Worm (Caenorhabditis elegans) whole organism, L2 larva: Measurements from ENCODE around the gene msp-19.
"Not testable (repeated sequence)": the region's sequence is repeated elsewhere in the genome, so short reads cannot be mapped to it uniquely, and the experiment has no call there.

Experiments used
- C34F6.9 ChIP-seq: fragments of 150-350 bp; optimal IDR thresholded peaks from 2 replicates; lab custom pipeline; 2014; ENCODE audit warnings: missing biosample characterization, missing genetic modification characterization
- F13H6.1 ChIP-seq: sonication (generic microtip); optimal IDR thresholded peaks from 2 replicates; lab custom pipeline; 2016; ENCODE audit warnings: missing genetic modification characterization, missing compliant biosample characterization
- R02D3.7 ChIP-seq: fragments of 150-350 bp; optimal IDR thresholded peaks from 2 replicates; lab custom pipeline; 2014; ENCODE audit warnings: missing biosample characterization, missing genetic modification characterization
- Y55F3AM.14 ChIP-seq: fragments of 200-800 bp; sonication (Bioruptor generic); optimal IDR thresholded peaks from 2 replicates; lab custom pipeline; 2018; ENCODE audit warnings: mild to moderate bottlenecking, missing genetic modification characterization, missing compliant biosample characterization
- ZK546.5 ChIP-seq: sonication (generic microtip); optimal IDR thresholded peaks from 2 replicates; lab custom pipeline; 2017; ENCODE audit warnings: missing biosample characterization, missing genetic modification characterization
- alr-1 ChIP-seq: fragments of 150-350 bp; optimal IDR thresholded peaks from 2 replicates; lab custom pipeline; 2014; ENCODE audit warnings: missing biosample characterization, missing genetic modification characterization
- ama-1 ChIP-seq: fragments of 150-350 bp; optimal IDR thresholded peaks from 2 replicates; lab custom pipeline; 2018; ENCODE audit warnings: inconsistent platforms
- ceh-16 ChIP-seq: fragments of 150-350 bp; optimal IDR thresholded peaks from 2 replicates; lab custom pipeline; 2014; ENCODE audit warnings: missing biosample characterization, missing genetic modification characterization
- crh-2 ChIP-seq: sonication (generic microtip); optimal IDR thresholded peaks from 2 replicates; lab custom pipeline; 2017; ENCODE audit warnings: missing biosample characterization, missing genetic modification characterization
- dmd-4 ChIP-seq: sonication (generic microtip); optimal IDR thresholded peaks from 2 replicates; lab custom pipeline; 2017; ENCODE audit warnings: missing biosample characterization, missing genetic modification characterization
- egl-27 ChIP-seq: sonication (generic microtip); optimal IDR thresholded peaks from 3 replicates; lab custom pipeline; 2017; ENCODE audit warnings: missing biosample characterization, missing genetic modification reagents, missing genetic modification characterization
- elt-3 ChIP-seq: sonication (generic microtip); optimal IDR thresholded peaks from 2 replicates; lab custom pipeline; 2017; ENCODE audit warnings: missing biosample characterization, missing genetic modification characterization
- fos-1 ChIP-seq: fragments of 150-350 bp; optimal IDR thresholded peaks from 2 replicates; lab custom pipeline; 2014; ENCODE audit warnings: missing biosample characterization, missing genetic modification characterization
- gmeb-1 ChIP-seq: fragments of 150-350 bp; optimal IDR thresholded peaks from 2 replicates; lab custom pipeline; 2014; ENCODE audit warnings: missing biosample characterization, missing genetic modification characterization
- lin-39 ChIP-seq: fragments of 150-350 bp; optimal IDR thresholded peaks from 2 replicates; lab custom pipeline; 2014; ENCODE audit warnings: missing biosample characterization, missing genetic modification reagents, missing genetic modification characterization
- lsy-2 ChIP-seq, 2 experiments: fragments of 150-350 bp in 1 of 2; sonication (generic microtip) in 1 of 2; optimal IDR thresholded peaks; 2 replicates each; lab custom pipeline; 2014 to 2017; ENCODE audit warnings: missing biosample characterization in 2 of 2, missing genetic modification characterization in 2 of 2
- mbf-1 ChIP-seq: sonication (generic microtip); optimal IDR thresholded peaks from 2 replicates; lab custom pipeline; 2017; ENCODE audit warnings: missing biosample characterization, missing genetic modification characterization
- mdl-1 ChIP-seq, 2 experiments: fragments of 150-350 bp in 1 of 2; sonication (generic microtip) in 1 of 2; optimal IDR thresholded peaks; 2 replicates each; lab custom pipeline; 2017; ENCODE audit warnings: missing biosample characterization in 2 of 2, missing genetic modification characterization in 2 of 2
- nhr-10 ChIP-seq: sonication (generic microtip); optimal IDR thresholded peaks from 2 replicates; lab custom pipeline; 2017; ENCODE audit warnings: missing biosample characterization, missing genetic modification characterization
- nhr-11 ChIP-seq: fragments of 150-350 bp; optimal IDR thresholded peaks from 2 replicates; lab custom pipeline; 2014; ENCODE audit warnings: missing biosample characterization, missing genetic modification characterization
- nhr-12 ChIP-seq: fragments of 150-350 bp; optimal IDR thresholded peaks from 2 replicates; lab custom pipeline; 2014; ENCODE audit warnings: missing biosample characterization, missing genetic modification characterization
- nhr-129 ChIP-seq: fragments of 150-350 bp; optimal IDR thresholded peaks from 2 replicates; lab custom pipeline; 2014; ENCODE audit warnings: missing biosample characterization, missing genetic modification characterization
- nhr-21 ChIP-seq: fragments of 150-350 bp; optimal IDR thresholded peaks from 2 replicates; lab custom pipeline; 2014; ENCODE audit warnings: missing biosample characterization, missing genetic modification characterization
- nhr-23 ChIP-seq: fragments of 150-350 bp; optimal IDR thresholded peaks from 2 replicates; lab custom pipeline; 2014; ENCODE audit warnings: missing biosample characterization, missing genetic modification reagents, missing genetic modification characterization
- nhr-25 ChIP-seq: fragments of 150-350 bp; sonication (generic microtip); optimal IDR thresholded peaks from 3 replicates; lab custom pipeline; 2014; ENCODE audit warnings: missing biosample characterization, missing genetic modification characterization
- nhr-6 ChIP-seq: fragments of 150-350 bp; optimal IDR thresholded peaks from 2 replicates; lab custom pipeline; 2014; ENCODE audit warnings: missing biosample characterization, missing genetic modification characterization
- nhr-77 ChIP-seq: fragments of 150-350 bp; optimal IDR thresholded peaks from 2 replicates; lab custom pipeline; 2014; ENCODE audit warnings: missing biosample characterization, missing genetic modification characterization
- peb-1 ChIP-seq: fragments of 150-350 bp; optimal IDR thresholded peaks from 2 replicates; lab custom pipeline; 2014; ENCODE audit warnings: missing biosample characterization, missing genetic modification characterization
- sem-4 ChIP-seq: fragments of 150-350 bp; optimal IDR thresholded peaks from 2 replicates; lab custom pipeline; 2014; ENCODE audit warnings: missing biosample characterization, missing genetic modification reagents, missing genetic modification characterization
- skn-1 ChIP-seq: sonication (generic microtip); optimal IDR thresholded peaks from 2 replicates; lab custom pipeline; 2017; ENCODE audit warnings: missing biosample characterization, missing genetic modification characterization
- sma-3 ChIP-seq: sonication (generic microtip); optimal IDR thresholded peaks from 2 replicates; lab custom pipeline; 2016; ENCODE audit warnings: missing genetic modification reagents, missing genetic modification characterization, missing compliant biosample characterization
- sma-9 ChIP-seq, 2 experiments: fragments of 150-350 bp in 1 of 2; sonication (generic microtip) in 1 of 2; optimal IDR thresholded peaks; 2 replicates each; lab custom pipeline; 2014 to 2016; ENCODE audit warnings: missing genetic modification characterization in 2 of 2, mild to moderate bottlenecking in 1 of 2, missing biosample characterization in 1 of 2, missing compliant biosample characterization in 1 of 2, missing genetic modification reagents in 1 of 2, moderate library complexity in 1 of 2
- snpc-4 ChIP-seq: fragments of 150-350 bp; optimal IDR thresholded peaks from 2 replicates; lab custom pipeline; 2014; ENCODE audit warnings: missing biosample characterization, missing genetic modification characterization
- unc-39 ChIP-seq: fragments of 150-350 bp; optimal IDR thresholded peaks from 2 replicates; lab custom pipeline; 2014; ENCODE audit warnings: missing biosample characterization, missing genetic modification characterization
- unc-55 ChIP-seq: fragments of 150-350 bp; sonication (generic microtip); optimal IDR thresholded peaks from 3 replicates; lab custom pipeline; 2014; ENCODE audit warnings: missing biosample characterization, missing genetic modification reagents, missing genetic modification characterization
- unc-62 ChIP-seq: fragments of 150-350 bp; optimal IDR thresholded peaks from 2 replicates; lab custom pipeline; 2014; ENCODE audit warnings: missing biosample characterization, missing genetic modification reagents, missing genetic modification characterization
- zag-1 ChIP-seq: fragments of 150-350 bp; optimal IDR thresholded peaks from 2 replicates; lab custom pipeline; 2014; ENCODE audit warnings: missing biosample characterization, missing genetic modification characterization
- ztf-1 ChIP-seq: fragments of 200-800 bp; sonication (Bioruptor generic); conservative IDR thresholded peaks from 2 replicates; pipeline ENCODE4 v1.3.6; 2022; ENCODE audit warnings: missing genetic modification characterization, missing compliant biosample characterization
- ztf-11 ChIP-seq: sonication (generic microtip); optimal IDR thresholded peaks from 2 replicates; lab custom pipeline; 2017; ENCODE audit warnings: missing biosample characterization, missing genetic modification characterization
- ztf-4 ChIP-seq: fragments of 150-350 bp; optimal IDR thresholded peaks from 2 replicates; lab custom pipeline; 2014; ENCODE audit warnings: missing biosample characterization, missing genetic modification characterization

msp-19 gene

ce11 chrIV:5297436-5298012 lies 37.1 kb downstream of the msp-19 start, which contains the start of the genes ZK354.6 and msp-113:
ZK354.6 (minus strand) TSS chrIV:5297536.
msp-113 (plus strand) TSS chrIV:5297962.
- TF ChIP-seq unc-55 (no peak), ama-1 (lab: Kevin White, UChicago) (no peak), unc-62 (no peak), mdl-1 (tag; optimal IDR thresholded peaks at IDR 0.05; lab: Kevin White, UChicago) (no peak)

- TF ChIP-seq R02D3.7: no peak
- TF ChIP-seq sma-9 (GFP tag; optimal IDR thresholded peaks at IDR 0.05; lab: Kevin White, UChicago): no peak
- no peak for TF ChIP-seq sma-9 (tag; optimal IDR thresholded peaks at IDR 0.05; lab: Kevin White, UChicago)
- TF ChIP-seq skn-1 (tag; lab: Kevin White, UChicago): no peak
- no peak for TF ChIP-seq ZK546.5 (tag; lab: Kevin White, UChicago)
- no peak for TF ChIP-seq Y55F3AM.14
- no peak for TF ChIP-seq peb-1 (tag; lab: Kevin White, UChicago)
- no peak for TF ChIP-seq unc-39
- no peak for TF ChIP-seq mbf-1
- TF ChIP-seq nhr-12 (tag; lab: Kevin White, UChicago): no peak
- TF ChIP-seq nhr-25 (tag; lab: Kevin White, UChicago): no peak
- no peak for TF ChIP-seq crh-2 (tag; lab: Kevin White, UChicago)
- TF ChIP-seq nhr-6: no peak
- TF ChIP-seq unc-62: no peak
- no peak for TF ChIP-seq snpc-4 (tag; lab: Kevin White, UChicago)
- TF ChIP-seq ama-1 (lab: Kevin White, UChicago): no peak
- no peak for TF ChIP-seq nhr-23 (tag; lab: Kevin White, UChicago)
- TF ChIP-seq ztf-1 (GFP tag; lab: Robert Waterston, UW): no peak
- TF ChIP-seq ztf-4 (tag; lab: Kevin White, UChicago): no peak
- no peak for TF ChIP-seq nhr-11 (tag; lab: Kevin White, UChicago)
Observed at ce11 chrIV:5303030-5303429, 42.6 kb downstream of the msp-19 start, which contains the start of gene ZK354.7. ZK354.7 (minus strand) TSS chrIV:5303130.

- TF ChIP-seq Y55F3AM.14 (no peak), nhr-21 (tag; lab: Kevin White, UChicago) (no peak), lin-39 (tag; lab: Kevin White, UChicago) (no peak), dmd-4 (tag; lab: Kevin White, UChicago) (no peak), R02D3.7 (no peak), ceh-16 (tag; lab: Kevin White, UChicago) (no peak), nhr-77 (no peak), nhr-10 (tag; lab: Kevin White, UChicago) (no peak), egl-27 (tag; lab: Kevin White, UChicago) (no peak), sem-4 (no peak), zag-1 (tag; lab: Kevin White, UChicago) (no peak), fos-1 (tag; lab: Kevin White, UChicago) (no peak), ztf-1 (GFP tag; lab: Robert Waterston, UW) (no peak), ztf-4 (tag; lab: Kevin White, UChicago) (no peak), alr-1 (tag; lab: Kevin White, UChicago) (no peak), nhr-129 (no peak), ZK546.5 (tag; lab: Kevin White, UChicago) (no peak), ama-1 (lab: Kevin White, UChicago) (no peak)
Observed at ce11 chrIV:5306040-5306439, 45.7 kb downstream of the msp-19 start, which contains the start of gene ZK354.8. ZK354.8 (minus strand) TSS chrIV:5306140.

- TF ChIP-seq egl-27 (tag; lab: Kevin White, UChicago); sem-4; ztf-11 (tag; lab: Kevin White, UChicago): not testable (repeated sequence)
Observed at ce11 chrIV:5308046-5308643, 47.8 kb downstream of the msp-19 start, which contains the start of the genes ZK354.9 and msp-58. ZK354.9 (minus strand) TSS chrIV:5308146. msp-58 (plus strand) TSS chrIV:5308593.

ce11 chrIV:5309742-5310141 lies 49.4 kb downstream of the msp-19 start, which contains the start of gene ZK354.3:
ZK354.3 (plus strand) TSS chrIV:5310042.
- TF ChIP-seq elt-3 (no peak), dmd-4 (tag; lab: Kevin White, UChicago) (no peak), snpc-4 (tag; lab: Kevin White, UChicago) (no peak), F13H6.1 (tag; lab: Kevin White, UChicago) (no peak), ztf-1 (GFP tag; lab: Robert Waterston, UW) (no peak), sma-3 (GFP tag; lab: Kevin White, UChicago) (no peak), nhr-129 (no peak), ztf-4 (tag; lab: Kevin White, UChicago) (no peak), unc-55 (no peak), sem-4 (no peak), C34F6.9 (no peak), unc-39 (no peak), gmeb-1 (tag; lab: Kevin White, UChicago) (no peak), lsy-2 (tag; optimal IDR thresholded peaks at IDR 0.05; lab: Kevin White, UChicago) (no peak), nhr-11 (tag; lab: Kevin White, UChicago) (no peak), alr-1 (tag; lab: Kevin White, UChicago) (no peak), nhr-10 (tag; lab: Kevin White, UChicago) (no peak)
